Fruit fly (Drosophila melanogaster): ENCODE data around the gene CG32277.

Gene CG32277

dm6 chr3L:3247130-3248065 lies 42.1 kb upstream of the CG32277 start, which contains the start of gene CG43389:
Gene CG43389 (plus strand): TSS chr3L:3248015.
- no peak for TF ChIP-seq sens-2 (GFP tag; IDR thresholded peaks at IDR 0.05)
- no peak for TF ChIP-seq ase (GFP tag; IDR thresholded peaks at IDR 0.05)
- no peak for TF ChIP-seq HmgZ (tag; optimal IDR thresholded peaks at IDR 0.05)
- TF ChIP-seq pum (GFP tag; optimal IDR thresholded peaks at IDR 0.05), result no peak
- no peak for TF ChIP-seq Taf1 (GFP tag; IDR thresholded peaks at IDR 0.05)
- peak; percentile 22 for TF ChIP-seq sens (GFP tag)
- TF ChIP-seq Fer3 (tag; optimal IDR thresholded peaks at IDR 0.05), result no peak
- TF ChIP-seq lbe (GFP tag; optimal IDR thresholded peaks at IDR 0.05), result peak; percentile 99
- no peak for TF ChIP-seq CG32767 (GFP tag; IDR thresholded peaks at IDR 0.05)
- TF ChIP-seq CG14667 (GFP tag; IDR thresholded peaks at IDR 0.05), result no peak
- TF ChIP-seq CG8089 (GFP tag; optimal IDR thresholded peaks at IDR 0.05), result no peak
- TF ChIP-seq CG2678 (tag; optimal IDR thresholded peaks at IDR 0.05), result no peak
- no peak for TF ChIP-seq ato (GFP tag; IDR thresholded peaks at IDR 0.05; ENCODE audit: partially characterized antibody)
- no peak for TF ChIP-seq PHDP (tag; optimal IDR thresholded peaks at IDR 0.05)
- no peak for TF ChIP-seq Stat92E (GFP tag; optimal IDR thresholded peaks at IDR 0.05)
- TF ChIP-seq eve (GFP tag; optimal IDR thresholded peaks at IDR 0.05), result no peak
- no peak for TF ChIP-seq crp (GFP tag; optimal IDR thresholded peaks at IDR 0.05)
- no peak for TF ChIP-seq ara (GFP tag; IDR thresholded peaks at IDR 0.05)
- no peak for TF ChIP-seq CG2120 (GFP tag; optimal IDR thresholded peaks at IDR 0.05)
- no peak for TF ChIP-seq CG7987 (GFP tag; optimal IDR thresholded peaks at IDR 0.05)
- TF ChIP-seq cas (GFP tag; IDR thresholded peaks at IDR 0.05), result no peak
- TF ChIP-seq nom (GFP tag; optimal IDR thresholded peaks at IDR 0.05), result peak; percentile 91
- TF ChIP-seq Camta (GFP tag; optimal IDR thresholded peaks at IDR 0.05), result no peak
- no peak for TF ChIP-seq lmd (GFP tag; IDR thresholded peaks at IDR 0.05)
- TF ChIP-seq CG1832 (GFP tag; optimal IDR thresholded peaks at IDR 0.05), result peak; percentile 24
- TF ChIP-seq Pdp1 (GFP tag; optimal IDR thresholded peaks at IDR 0.05), result no peak
- no peak for TF ChIP-seq Oaz (GFP tag; IDR thresholded peaks at IDR 0.05)
- no peak for TF ChIP-seq CG6765 (GFP tag; optimal IDR thresholded peaks at IDR 0.05)
- TF ChIP-seq CG4282 (GFP tag; optimal IDR thresholded peaks at IDR 0.05), result no peak
- TF ChIP-seq dati (GFP tag; IDR thresholded peaks at IDR 0.05), result no peak
- no peak for TF ChIP-seq CG15269 (tag; optimal IDR thresholded peaks at IDR 0.05)
- TF ChIP-seq twi (tag; optimal IDR thresholded peaks at IDR 0.05), result no peak
- TF ChIP-seq dimm (GFP tag; IDR thresholded peaks at IDR 0.05), result no peak
- TF ChIP-seq Drgx (GFP tag; IDR thresholded peaks at IDR 0.05), result peak; percentile 61; the same call in 1 of the 2 replicates
- peak; percentile 29 for TF ChIP-seq Ets65A (GFP tag)
- TF ChIP-seq prd (optimal IDR thresholded peaks at IDR 0.05), result no peak
- TF ChIP-seq prd (GFP tag; IDR thresholded peaks at IDR 0.05), result no peak
- no peak for TF ChIP-seq ci (GFP tag; IDR thresholded peaks at IDR 0.05)
- TF ChIP-seq CG31365 (tag; optimal IDR thresholded peaks at IDR 0.05), result no peak
- TF ChIP-seq CG7839 (tag; optimal IDR thresholded peaks at IDR 0.05), result no peak
- TF ChIP-seq CG7556 (GFP tag; optimal IDR thresholded peaks at IDR 0.05), result no peak
- peak; percentile 99 for TF ChIP-seq corto (GFP tag; optimal IDR thresholded peaks at IDR 0.05)
- no peak for TF ChIP-seq CG34376 (GFP tag; optimal IDR thresholded peaks at IDR 0.05)
- no peak for TF ChIP-seq bcd (GFP tag; optimal IDR thresholded peaks at IDR 0.05)
- no peak for TF ChIP-seq CG6272 (GFP tag; IDR thresholded peaks at IDR 0.05)
- peak in 1 of 2 experiments; percentile 69 for TF ChIP-seq bsh (GFP tag; optimal IDR thresholded peaks at IDR 0.05)
- TF ChIP-seq rib (GFP tag; IDR thresholded peaks at IDR 0.05), result no peak

All from whole organism, embryonic.